Worm (Caenorhabditis elegans): Measurements from ENCODE around the gene prx-6.

ce11 chrV:4734608-4735007 lies 14.7 kb upstream of the prx-6 start:
- TF ChIP-seq nhr-23 (tag; optimal IDR thresholded peaks at IDR 0.05) = no peak
- TF ChIP-seq nhr-11 (tag; optimal IDR thresholded peaks at IDR 0.05) = no peak
- no peak for TF ChIP-seq sma-3 (GFP tag; optimal IDR thresholded peaks at IDR 0.05)
- no peak for TF ChIP-seq elt-3 (tag; optimal IDR thresholded peaks at IDR 0.05)
- TF ChIP-seq nhr-6 (tag; optimal IDR thresholded peaks at IDR 0.05) = no peak
- no peak for TF ChIP-seq aly-2 (tag; optimal IDR thresholded peaks at IDR 0.05)
- no peak for TF ChIP-seq nhr-77 (tag; optimal IDR thresholded peaks at IDR 0.05)
- no peak for TF ChIP-seq C34F6.9 (tag; optimal IDR thresholded peaks at IDR 0.05)
- TF ChIP-seq ztf-11 (tag; optimal IDR thresholded peaks at IDR 0.05) = no peak
- TF ChIP-seq nhr-12 (tag; optimal IDR thresholded peaks at IDR 0.05) = no peak
- TF ChIP-seq mdl-1 (tag; optimal IDR thresholded peaks at IDR 0.05) = no peak
- TF ChIP-seq snpc-4 (tag; optimal IDR thresholded peaks at IDR 0.05) = no peak
- TF ChIP-seq ZK546.5 (tag; optimal IDR thresholded peaks at IDR 0.05) = no peak
